Worm (Caenorhabditis elegans): ENCODE measurements around the gene ZC239.22.

Gene ZC239.22

ce11 chrII:3209251-3209650 is 11.4 kb downstream of the ZC239.22 start, which contains the start of gene ZC239.6:
TSS of gene ZC239.6 (plus strand) at chrII:3209631.
- TF ChIP-seq nfya-1 (tag; optimal IDR thresholded peaks at IDR 0.05; ENCODE audit: insufficient read depth) (peak; percentile 55), pha-4 (tag; optimal IDR thresholded peaks at IDR 0.05) (peak; percentile 66), snpc-4 (tag; optimal IDR thresholded peaks at IDR 0.05) (peak; percentile 33), nhr-23 (tag; optimal IDR thresholded peaks at IDR 0.05) (peak; percentile 3), unc-39 (tag; optimal IDR thresholded peaks at IDR 0.05) (no peak), hmg-11 (tag; optimal IDR thresholded peaks at IDR 0.05) (peak; percentile 30)

- TF ChIP-seq nhr-77 (tag; optimal IDR thresholded peaks at IDR 0.05), result no peak
- no peak for TF ChIP-seq ceh-82 (tag; optimal IDR thresholded peaks at IDR 0.05)
- TF ChIP-seq elt-1 (tag; optimal IDR thresholded peaks at IDR 0.05), result no peak
- no peak for TF ChIP-seq unc-39 (tag; optimal IDR thresholded peaks at IDR 0.05)
- no peak for TF ChIP-seq elt-2 (tag; optimal IDR thresholded peaks at IDR 0.05)
- TF ChIP-seq nhr-23 (tag; optimal IDR thresholded peaks at IDR 0.05), result no peak
- TF ChIP-seq nhr-28 (tag; optimal IDR thresholded peaks at IDR 0.05), result no peak
Measured at ce11 chrII:3208679-3209078, 11.9 kb downstream of the ZC239.22 start, which contains the start of gene sdz-35. TSS of gene sdz-35 (minus strand) at chrII:3208779.

- no peak for TF ChIP-seq elt-3 (tag; optimal IDR thresholded peaks at IDR 0.05)
- TF ChIP-seq lin-15B (tag; optimal IDR thresholded peaks at IDR 0.05), result no peak
- no peak for TF ChIP-seq skn-1 (tag; optimal IDR thresholded peaks at IDR 0.05)
- no peak for TF ChIP-seq nhr-43 (tag; optimal IDR thresholded peaks at IDR 0.05; ENCODE audit: poor library complexity, severe bottlenecking)
- no peak for TF ChIP-seq aly-2 (tag; optimal IDR thresholded peaks at IDR 0.05)
- TF ChIP-seq nhr-28 (tag; optimal IDR thresholded peaks at IDR 0.05), result no peak
- TF ChIP-seq fkh-10 (GFP tag; optimal IDR thresholded peaks at IDR 0.05), result no peak
- TF ChIP-seq nhr-12 (tag; optimal IDR thresholded peaks at IDR 0.05), result no peak
- TF ChIP-seq fkh-2 (tag; optimal IDR thresholded peaks at IDR 0.05), result no peak
Measured at ce11 chrII:3206423-3206989, 14.1 kb downstream of the ZC239.22 start, which contains the start of the genes ZC239.20 and ZC239.21. TSS of gene ZC239.20 (minus strand) at chrII:3206523. TSS of gene ZC239.21 (plus strand) at chrII:3206939.

- TF ChIP-seq lin-39 (tag; optimal IDR thresholded peaks at IDR 0.05) (no peak), eor-1 (tag; optimal IDR thresholded peaks at IDR 0.05) (no peak), aly-2 (tag; optimal IDR thresholded peaks at IDR 0.05) (no peak), ama-1 (optimal IDR thresholded peaks at IDR 0.05) (no peak), nhr-11 (tag; optimal IDR thresholded peaks at IDR 0.05) (no peak), lin-15B (tag; optimal IDR thresholded peaks at IDR 0.05) (no peak), fkh-10 (GFP tag; optimal IDR thresholded peaks at IDR 0.05) (no peak), elt-1 (tag; optimal IDR thresholded peaks at IDR 0.05) (no peak), nhr-67 (tag; optimal IDR thresholded peaks at IDR 0.05) (no peak)
Measured at ce11 chrII:3203415-3203814, 17.2 kb downstream of the ZC239.22 start, which contains the start of gene sri-50. TSS of gene sri-50 (plus strand) at chrII:3203715.

ce11 chrII:3202519-3202918 is 18.1 kb downstream of the ZC239.22 start, which contains the start of gene sri-53:
TSS of gene sri-53 (minus strand) at chrII:3202619.
- no peak for TF ChIP-seq nfya-1 (tag; optimal IDR thresholded peaks at IDR 0.05; ENCODE audit: insufficient read depth)
- TF ChIP-seq lsy-12 (tag; optimal IDR thresholded peaks at IDR 0.05), result no peak
- no peak for TF ChIP-seq skn-1 (tag; optimal IDR thresholded peaks at IDR 0.05)
- TF ChIP-seq egl-27 (tag; optimal IDR thresholded peaks at IDR 0.05), result no peak
- no peak for TF ChIP-seq ceh-28 (tag; optimal IDR thresholded peaks at IDR 0.05)
- TF ChIP-seq mml-1 (tag; optimal IDR thresholded peaks at IDR 0.05), result no peak
- TF ChIP-seq nhr-23 (tag; optimal IDR thresholded peaks at IDR 0.05), result no peak
- TF ChIP-seq egl-5 (tag; optimal IDR thresholded peaks at IDR 0.05), result no peak
- no peak for TF ChIP-seq unc-39 (tag; optimal IDR thresholded peaks at IDR 0.05)
- TF ChIP-seq tbx-2 (tag; optimal IDR thresholded peaks at IDR 0.05), result no peak
- TF ChIP-seq lin-15B (tag; optimal IDR thresholded peaks at IDR 0.05), result no peak
- TF ChIP-seq fos-1 (tag; optimal IDR thresholded peaks at IDR 0.05), result no peak
- no peak for TF ChIP-seq elt-2 (tag; optimal IDR thresholded peaks at IDR 0.05)
- no peak for TF ChIP-seq elt-1 (tag; optimal IDR thresholded peaks at IDR 0.05)
- TF ChIP-seq R02D3.7 (tag; optimal IDR thresholded peaks at IDR 0.05), result no peak
- no peak for TF ChIP-seq nhr-237 (tag; optimal IDR thresholded peaks at IDR 0.05)
- no peak for TF ChIP-seq daf-12 (tag; optimal IDR thresholded peaks at IDR 0.05)

Data from whole organism, L3 larva.